Worm (Caenorhabditis elegans) whole organism, L4 larva: ENCODE measurements around the gene Y113G7A.13.
A peak's percentile ranks its signal among the peaks of the same experiment; 100 is the strongest.

Experiments used
- F37D6.2 ChIP-seq: sonication (generic microtip); optimal IDR thresholded peaks from 2 replicates; lab custom pipeline; 2016; ENCODE audit warnings: mild to moderate bottlenecking, missing genetic modification characterization, missing compliant biosample characterization
- F44E2.7 ChIP-seq: fragments of 200-800 bp; sonication (Bioruptor generic); IDR thresholded peaks from 2 replicates; pipeline ENCODE4 v2.1.2; 2022; ENCODE audit warnings: missing genetic modification characterization, missing compliant biosample characterization
- R02D3.7 ChIP-seq: fragments of 150-350 bp; sonication (generic microtip); optimal IDR thresholded peaks from 3 replicates; lab custom pipeline; 2014; ENCODE audit warnings: missing biosample characterization, missing genetic modification characterization
- T20F7.1 ChIP-seq: fragments of 200-800 bp; sonication (Bioruptor generic); optimal IDR thresholded peaks from 2 replicates; lab custom pipeline; 2018; ENCODE audit warnings: mild to moderate bottlenecking, missing genetic modification characterization, missing compliant biosample characterization
- Y48G9A.11 ChIP-seq: fragments of 200-800 bp; sonication (Bioruptor generic); IDR thresholded peaks from 2 replicates; pipeline ENCODE4 v1.3.6; 2022; ENCODE audit warnings: missing genetic modification reagents, missing genetic modification characterization, missing compliant biosample characterization
- aha-1 ChIP-seq: fragments of 150-350 bp; peaks from one replicate; lab custom pipeline; 2014; ENCODE audit warnings: missing biosample characterization, missing genetic modification characterization
- arid-1 ChIP-seq: fragments of 200-800 bp; sonication (Bioruptor generic); conservative IDR thresholded peaks from 2 replicates; pipeline ENCODE4 v1.3.6; 2022; ENCODE audit warnings: missing genetic modification reagents, missing genetic modification characterization, missing compliant biosample characterization
- ceh-44 ChIP-seq: fragments of 200-800 bp; sonication (Bioruptor generic); IDR thresholded peaks from 2 replicates; pipeline ENCODE4 v1.3.6; 2022; ENCODE audit warnings: missing genetic modification reagents, missing genetic modification characterization, missing compliant biosample characterization
- daf-16 ChIP-seq, 3 experiments: sonication (generic microtip); optimal IDR thresholded peaks; 2 replicates each; lab custom pipeline; 2016 to 2017; ENCODE audit warnings: missing genetic modification characterization in 3 of 3, missing genetic modification reagents in 3 of 3, mild to moderate bottlenecking in 2 of 3, missing compliant biosample characterization in 2 of 3, missing biosample characterization in 1 of 3, moderate library complexity in 1 of 3
- daf-19 ChIP-seq: fragments of 200-800 bp; sonication (Bioruptor generic); conservative IDR thresholded peaks from 2 replicates; pipeline ENCODE4 v1.3.6; 2022; ENCODE audit warnings: missing genetic modification characterization, missing compliant biosample characterization
- egl-43 ChIP-seq: fragments of 200-800 bp; sonication (Bioruptor generic); IDR thresholded peaks from 2 replicates; pipeline ENCODE4 v1.3.6; 2022; ENCODE audit warnings: missing genetic modification reagents, missing genetic modification characterization, missing compliant biosample characterization
- gei-8 ChIP-seq: fragments of 200-800 bp; sonication (Bioruptor generic); optimal IDR thresholded peaks from 2 replicates; lab custom pipeline; 2018; ENCODE audit warnings: mild to moderate bottlenecking, missing genetic modification characterization, missing compliant biosample characterization
- hlh-30 ChIP-seq: sonication (generic microtip); optimal IDR thresholded peaks from 2 replicates; lab custom pipeline; 2017; ENCODE audit warnings: antibody characterized with exemption, mild to moderate bottlenecking, missing genetic modification characterization, missing compliant biosample characterization; ENCODE audit not compliant: insufficient read depth
- lin-13 ChIP-seq: fragments of 150-350 bp; optimal IDR thresholded peaks from 2 replicates; lab custom pipeline; 2014; ENCODE audit warnings: missing biosample characterization, missing genetic modification reagents, missing genetic modification characterization
- lin-15B ChIP-seq: fragments of 150-350 bp; sonication (generic microtip); optimal IDR thresholded peaks from 3 replicates; lab custom pipeline; 2014; ENCODE audit warnings: missing biosample characterization, missing genetic modification characterization
- lin-29 ChIP-seq: fragments of 200-800 bp; sonication (Bioruptor generic); IDR thresholded peaks from 2 replicates; pipeline ENCODE4 v1.3.6; 2022; ENCODE audit warnings: missing genetic modification reagents, missing genetic modification characterization, missing compliant biosample characterization
- lin-38 ChIP-seq: fragments of 200-800 bp; sonication (Bioruptor generic); IDR thresholded peaks from 2 replicates; pipeline ENCODE4 v1.3.6; 2022; ENCODE audit warnings: missing genetic modification reagents, missing genetic modification characterization, missing compliant biosample characterization
- madf-5 ChIP-seq, 2 experiments: fragments of 200-800 bp; sonication (Bioruptor generic); IDR thresholded peaks; 2 replicates each; pipeline ENCODE4 v1.3.6; 2022; ENCODE audit warnings: missing compliant biosample characterization in 2 of 2, missing genetic modification characterization in 2 of 2
- mep-1 ChIP-seq: fragments of 150-350 bp; sonication (generic microtip); optimal IDR thresholded peaks from 3 replicates; lab custom pipeline; 2014; ENCODE audit warnings: missing biosample characterization, missing genetic modification characterization
- nhr-102 ChIP-seq: sonication (generic microtip); optimal IDR thresholded peaks from 2 replicates; lab custom pipeline; 2016; ENCODE audit warnings: mild to moderate bottlenecking, missing genetic modification characterization, moderate library complexity, missing compliant biosample characterization
- nhr-111 ChIP-seq: fragments of 200-800 bp; sonication (Bioruptor generic); optimal IDR thresholded peaks from 2 replicates; lab custom pipeline; 2018; ENCODE audit warnings: mild to moderate bottlenecking, missing genetic modification characterization, missing compliant biosample characterization
- nhr-25 ChIP-seq: sonication (generic microtip); optimal IDR thresholded peaks from 2 replicates; lab custom pipeline; 2017; ENCODE audit warnings: missing genetic modification characterization, mild to moderate bottlenecking, missing compliant biosample characterization, antibody characterized with exemption, moderate library complexity, borderline replicate concordance; ENCODE audit not compliant: insufficient read depth
- nhr-77 ChIP-seq: fragments of 150-350 bp; optimal IDR thresholded peaks from 2 replicates; lab custom pipeline; 2014; ENCODE audit warnings: missing biosample characterization, missing genetic modification characterization
- saeg-2 ChIP-seq: fragments of 200-800 bp; sonication (Bioruptor generic); IDR thresholded peaks from 2 replicates; pipeline ENCODE4 v1.3.6; 2022; ENCODE audit warnings: missing genetic modification reagents, missing genetic modification characterization, missing compliant biosample characterization
- set-16 ChIP-seq: fragments of 200-800 bp; sonication (Bioruptor generic); IDR thresholded peaks from 2 replicates; pipeline ENCODE4 v1.3.6; 2022; ENCODE audit warnings: missing genetic modification reagents, missing genetic modification characterization, missing compliant biosample characterization
- skn-1 ChIP-seq: fragments of 150-350 bp; optimal IDR thresholded peaks from 2 replicates; lab custom pipeline; 2014; ENCODE audit warnings: missing biosample characterization, missing genetic modification characterization
- tag-97 ChIP-seq: fragments of 200-800 bp; sonication (Bioruptor generic); IDR thresholded peaks from 2 replicates; pipeline ENCODE4 v1.3.6; 2022; ENCODE audit warnings: missing genetic modification characterization, missing compliant biosample characterization
- tra-1 ChIP-seq: fragments of 200-800 bp; sonication (Bioruptor generic); IDR thresholded peaks from 2 replicates; pipeline ENCODE4 v1.3.6; 2022; ENCODE audit warnings: missing genetic modification reagents, missing genetic modification characterization, missing compliant biosample characterization
- unc-130 ChIP-seq: sonication (generic microtip); optimal IDR thresholded peaks from 2 replicates; lab custom pipeline; 2016; ENCODE audit warnings: missing genetic modification reagents, missing genetic modification characterization, missing compliant biosample characterization
- zfp-2 ChIP-seq: sonication (generic microtip); optimal IDR thresholded peaks from 2 replicates; lab custom pipeline; 2016; ENCODE audit warnings: mild to moderate bottlenecking, missing genetic modification characterization, missing compliant biosample characterization
- zfp-3 ChIP-seq: fragments of 200-800 bp; sonication (Bioruptor generic); conservative IDR thresholded peaks from 2 replicates; pipeline ENCODE4 v1.3.6; 2022; ENCODE audit warnings: missing genetic modification reagents, missing genetic modification characterization, missing compliant biosample characterization
- zip-11 ChIP-seq: fragments of 200-800 bp; sonication (Bioruptor generic); IDR thresholded peaks from 2 replicates; pipeline ENCODE4 v1.3.6; 2022; ENCODE audit warnings: missing genetic modification characterization, missing compliant biosample characterization
- zip-2 ChIP-seq: fragments of 150-350 bp; optimal IDR thresholded peaks from 2 replicates; lab custom pipeline; 2014; ENCODE audit warnings: missing biosample characterization, missing genetic modification characterization

Gene Y113G7A.13

DNA sequence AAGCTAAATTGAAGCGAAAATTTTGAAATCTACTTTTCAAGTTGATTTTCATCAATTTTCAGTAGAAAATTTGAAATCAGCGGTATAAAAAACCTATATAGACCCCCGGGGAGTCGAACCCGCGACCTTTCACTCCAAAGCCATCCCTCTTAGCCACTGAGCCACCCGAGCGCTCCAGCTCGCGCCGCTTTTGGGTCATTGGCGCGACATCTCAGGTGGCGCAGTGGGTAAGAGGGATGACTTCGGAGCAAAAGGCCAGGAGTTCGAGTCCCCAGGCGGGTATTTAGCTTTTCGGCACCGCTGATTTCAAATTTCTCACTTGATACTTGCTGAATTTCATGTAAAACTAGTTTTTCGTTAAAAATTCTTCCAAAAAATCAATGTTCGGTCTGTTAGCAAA lies 21.4 kb upstream of the Y113G7A.13 start:
- no peak for TF ChIP-seq lin-15B
- peak; percentile 87 for TF ChIP-seq set-16 (GFP tag; lab: Robert Waterston, UW)
- 0 out of 2 replicates have a peak, but pooled peaks have one; percentile 54 for TF ChIP-seq egl-43
- TF ChIP-seq lin-29 (GFP tag; lab: Robert Waterston, UW) = no peak
- no peak for TF ChIP-seq zip-2 (tag; lab: Kevin White, UChicago)

- TF ChIP-seq egl-43 = 0 out of 2 replicates have a peak, but pooled peaks have one; percentile 10
- peak; percentile 40 for TF ChIP-seq aha-1 (tag; lab: Kevin White, UChicago)
- TF ChIP-seq nhr-77 = no peak
- no peak for TF ChIP-seq nhr-102 (tag; lab: Kevin White, UChicago)
- peak; percentile 90 for TF ChIP-seq set-16 (GFP tag; lab: Robert Waterston, UW)
- TF ChIP-seq madf-5 (GFP tag; IDR thresholded peaks at IDR 0.05; lab: Robert Waterston, UW) = no peak
- TF ChIP-seq F44E2.7 (GFP tag; lab: Robert Waterston, UW) = 0 out of 2 replicates have a peak, but pooled peaks have one; percentile 64
- peak; percentile 45; the same call in 1 of the 2 replicates for TF ChIP-seq tra-1
- no peak for TF ChIP-seq saeg-2 (GFP tag; lab: Robert Waterston, UW)
Measured at ce11 chrV:20127543-20127942, 20.5 kb upstream of the Y113G7A.13 start.

- TF ChIP-seq zfp-2 (tag; lab: Kevin White, UChicago) (no peak), tag-97 (GFP tag; lab: Robert Waterston, UW) (no peak), F44E2.7 (GFP tag; lab: Robert Waterston, UW) (no peak), T20F7.1 (GFP tag; lab: Kevin White, UChicago) (no peak), nhr-77 (no peak), set-16 (GFP tag; lab: Robert Waterston, UW) (no peak), mep-1 (no peak), Y48G9A.11 (no peak), skn-1 (no peak), lin-38 (GFP tag; lab: Robert Waterston, UW) (no peak), hlh-30 (no peak), F37D6.2 (tag; lab: Kevin White, UChicago) (no peak), daf-19 (GFP tag; lab: Robert Waterston, UW) (no peak), zip-2 (tag; lab: Kevin White, UChicago) (no peak), nhr-25 (tag; lab: Kevin White, UChicago) (no peak), tra-1 (no peak), gei-8 (no peak), R02D3.7 (tag; lab: Kevin White, UChicago) (no peak), zfp-3 (GFP tag; lab: Robert Waterston, UW) (no peak)
Measured at ce11 chrV:20133163-20133562, 14.8 kb upstream of the Y113G7A.13 start, which contains the start of gene ssu-1. TSS of gene ssu-1 (minus strand) at chrV:20133263.

ce11 chrV:20134797-20135196 lies 13.2 kb upstream of the Y113G7A.13 start:
- no peak for TF ChIP-seq Y48G9A.11
- no peak for TF ChIP-seq unc-130
- no peak for TF ChIP-seq lin-13
- no peak for TF ChIP-seq daf-16 (GFP tag; optimal IDR thresholded peaks at IDR 0.05; lab: Kevin White, UChicago)
- no peak for TF ChIP-seq daf-16 (tag; optimal IDR thresholded peaks at IDR 0.05; lab: Kevin White, UChicago)
- TF ChIP-seq set-16 (GFP tag; lab: Robert Waterston, UW) = peak; percentile 71
- TF ChIP-seq ceh-44 (GFP tag; lab: Robert Waterston, UW) = 0 out of 2 replicates have a peak, but pooled peaks have one; percentile 37
- TF ChIP-seq arid-1 (GFP tag; lab: Robert Waterston, UW) = no peak
- TF ChIP-seq nhr-111 (GFP tag; lab: Kevin White, UChicago) = no peak
- TF ChIP-seq zip-11 = no peak
- TF ChIP-seq tra-1 = 0 out of 2 replicates have a peak, but pooled peaks have one; percentile 26
- no peak for TF ChIP-seq lin-29 (GFP tag; lab: Robert Waterston, UW)
- TF ChIP-seq daf-19 (GFP tag; lab: Robert Waterston, UW) = no peak
